Worm (Caenorhabditis elegans) whole organism, L1 larva: ENCODE measurements around the gene M28.4.

Source experiments
- blmp-1 ChIP-seq: fragments of 150-350 bp; optimal IDR thresholded peaks from 2 replicates; lab custom pipeline; 2014; ENCODE audit warnings: missing biosample characterization, missing genetic modification characterization
- ces-1 ChIP-seq: fragments of 150-350 bp; optimal IDR thresholded peaks from 2 replicates; lab custom pipeline; 2014; ENCODE audit warnings: missing biosample characterization, missing genetic modification reagents, missing genetic modification characterization
- egl-27 ChIP-seq, 2 experiments: fragments of 150-350 bp in 1 of 2; sonication (generic microtip); optimal IDR thresholded peaks; 3 replicates each; lab custom pipeline; 2017 to 2018; ENCODE audit warnings: missing biosample characterization in 2 of 2, missing genetic modification characterization in 2 of 2, missing genetic modification reagents in 2 of 2
- mdl-1 ChIP-seq, 2 experiments: fragments of 150-350 bp; optimal IDR thresholded peaks; 2 replicates each; lab custom pipeline; 2014 to 2017; ENCODE audit warnings: missing biosample characterization in 2 of 2, missing genetic modification characterization in 2 of 2, inconsistent platforms in 1 of 2

ce11 chrII:10608821-10609220, 34.7 kb upstream of the M28.4 start:
- TF ChIP-seq egl-27 (tag; optimal IDR thresholded peaks at IDR 0.05; lab: Kevin White, UChicago) (no peak), blmp-1 (no peak), ces-1 (GFP tag; lab: Kevin White, UChicago) (no peak), mdl-1 (tag; optimal IDR thresholded peaks at IDR 0.05; lab: Kevin White, UChicago) (no peak)
